Worm (Caenorhabditis elegans): ENCODE data around the gene T10B10.8.

DNA sequence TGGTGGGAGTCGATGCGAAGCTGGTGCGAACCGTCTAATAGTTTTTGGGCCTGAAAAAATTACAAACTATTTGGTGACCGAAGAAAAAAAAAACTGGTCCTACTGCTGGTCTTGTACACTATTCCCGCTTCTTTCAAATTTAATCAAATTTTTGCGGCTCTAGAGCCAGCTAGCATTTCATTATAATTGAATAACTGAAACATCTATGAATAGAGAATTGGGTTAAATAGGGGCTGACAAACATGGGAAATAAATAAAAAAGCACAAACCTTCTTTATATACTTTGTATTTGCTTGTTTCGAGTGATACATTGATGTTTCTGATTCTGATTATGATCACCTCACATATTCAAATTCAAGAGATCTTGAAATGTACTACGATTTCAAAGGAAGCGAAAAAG is 40.9 kb downstream of the T10B10.8 start:
- TF ChIP-seq rec-8 (tag; optimal IDR thresholded peaks at IDR 0.05) (no peak), hlh-26 (GFP tag; conservative IDR thresholded peaks at IDR 0.05) (no peak), C17E4.6 (GFP tag; IDR thresholded peaks at IDR 0.05) (no peak), ets-4 (GFP tag; optimal IDR thresholded peaks at IDR 0.05) (no peak), attf-3 (GFP tag; conservative IDR thresholded peaks at IDR 0.05) (no peak), C06A6.2 (GFP tag; conservative IDR thresholded peaks at IDR 0.05) (no peak)
